Worm (Caenorhabditis elegans): ENCODE data around the gene F28B4.4.

F28B4.4 gene

ce11 chrX:3199249-3199648, 10.2 kb downstream of the F28B4.4 start, which contains the start of gene fax-1:
fax-1 (minus strand) TSS chrX:3199349.
- TF ChIP-seq ref-1 (GFP tag; conservative IDR thresholded peaks at IDR 0.05): no peak
- TF ChIP-seq cog-1 (tag; optimal IDR thresholded peaks at IDR 0.05): no peak
- no peak for TF ChIP-seq klf-2 (GFP tag; conservative IDR thresholded peaks at IDR 0.05)
- TF ChIP-seq T22C8.4 (GFP tag; IDR thresholded peaks at IDR 0.05): no peak
- TF ChIP-seq flt-1 (GFP tag; IDR thresholded peaks at IDR 0.05): no peak
- no peak for TF ChIP-seq ztf-29 (GFP tag; IDR thresholded peaks at IDR 0.05)
- TF ChIP-seq tab-1 (GFP tag; IDR thresholded peaks at IDR 0.05): no peak
- no peak for TF ChIP-seq ztf-23 (GFP tag; IDR thresholded peaks at IDR 0.05)
- TF ChIP-seq med-1 (GFP tag; optimal IDR thresholded peaks at IDR 0.05; ENCODE audit: insufficient read depth): no peak

- TF ChIP-seq ztf-23 (GFP tag; IDR thresholded peaks at IDR 0.05) (no peak), ztf-29 (GFP tag; IDR thresholded peaks at IDR 0.05) (no peak), klf-2 (GFP tag; conservative IDR thresholded peaks at IDR 0.05) (no peak), ref-1 (GFP tag; conservative IDR thresholded peaks at IDR 0.05) (no peak), med-1 (GFP tag; optimal IDR thresholded peaks at IDR 0.05; ENCODE audit: insufficient read depth) (no peak), T22C8.4 (GFP tag; IDR thresholded peaks at IDR 0.05) (no peak), cog-1 (tag; optimal IDR thresholded peaks at IDR 0.05) (no peak), tab-1 (GFP tag; IDR thresholded peaks at IDR 0.05) (no peak), flt-1 (GFP tag; IDR thresholded peaks at IDR 0.05) (no peak)
Measured at ce11 chrX:3197319-3197718, 12.1 kb downstream of the F28B4.4 start.

- no peak for TF ChIP-seq ztf-23 (GFP tag; IDR thresholded peaks at IDR 0.05)
- TF ChIP-seq T22C8.4 (GFP tag; IDR thresholded peaks at IDR 0.05): no peak
- TF ChIP-seq tab-1 (GFP tag; IDR thresholded peaks at IDR 0.05): no peak
Measured at ce11 chrX:3191353-3192065, 17.9 kb downstream of the F28B4.4 start.

DNA sequence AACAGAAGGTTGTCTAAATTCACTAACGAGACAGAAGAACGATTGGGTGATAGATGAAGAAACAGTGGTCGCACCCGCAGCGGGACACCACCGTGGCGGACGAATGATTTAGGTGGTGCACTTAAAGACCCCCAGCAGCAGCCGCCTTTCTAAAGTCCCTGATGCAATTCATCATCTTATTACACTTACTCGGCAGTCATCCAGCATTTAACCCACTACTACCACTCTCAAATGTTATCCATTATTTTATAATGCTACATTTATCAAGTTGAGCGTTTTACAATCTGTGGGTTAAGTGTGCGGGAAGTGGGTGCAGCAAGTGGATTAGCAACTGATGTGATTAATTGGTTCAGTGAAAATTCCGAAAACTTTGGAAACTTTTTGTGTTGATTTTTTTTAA, 19.2 kb downstream of the F28B4.4 start:
- no peak for TF ChIP-seq ref-1 (GFP tag; conservative IDR thresholded peaks at IDR 0.05)
- no peak for TF ChIP-seq ztf-29 (GFP tag; IDR thresholded peaks at IDR 0.05)
- TF ChIP-seq T22C8.4 (GFP tag; IDR thresholded peaks at IDR 0.05): no peak
- no peak for TF ChIP-seq ztf-23 (GFP tag; IDR thresholded peaks at IDR 0.05)
- no peak for TF ChIP-seq med-1 (GFP tag; optimal IDR thresholded peaks at IDR 0.05; ENCODE audit: insufficient read depth)
- TF ChIP-seq cog-1 (tag; optimal IDR thresholded peaks at IDR 0.05): no peak
- no peak for TF ChIP-seq flt-1 (GFP tag; IDR thresholded peaks at IDR 0.05)

DNA sequence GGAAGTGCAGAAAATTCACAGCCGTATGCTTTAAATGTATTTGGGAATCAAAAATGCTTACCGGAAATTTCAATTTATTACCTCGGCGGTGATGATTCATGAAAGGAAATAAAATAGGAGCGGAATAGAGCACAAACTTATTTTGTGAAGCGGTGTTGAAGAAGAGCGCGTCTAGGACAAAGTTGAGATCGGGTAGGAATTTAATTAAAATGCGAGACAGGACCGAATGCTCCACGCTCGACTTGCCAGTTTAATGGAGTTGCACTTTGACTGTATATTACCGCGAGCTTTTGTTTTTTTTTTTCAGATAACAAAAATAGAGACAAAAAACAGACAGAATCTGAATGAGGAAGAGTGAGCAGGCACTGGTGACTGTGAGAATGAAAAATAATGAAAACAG, 24.8 kb downstream of the F28B4.4 start:
- TF ChIP-seq ztf-23 (GFP tag; IDR thresholded peaks at IDR 0.05) (no peak), klf-2 (GFP tag; conservative IDR thresholded peaks at IDR 0.05) (no peak), tab-1 (GFP tag; IDR thresholded peaks at IDR 0.05) (no peak), med-1 (GFP tag; optimal IDR thresholded peaks at IDR 0.05; ENCODE audit: insufficient read depth) (no peak), ztf-29 (GFP tag; IDR thresholded peaks at IDR 0.05) (no peak), flt-1 (GFP tag; IDR thresholded peaks at IDR 0.05) (no peak), ref-1 (GFP tag; conservative IDR thresholded peaks at IDR 0.05) (no peak)

DNA sequence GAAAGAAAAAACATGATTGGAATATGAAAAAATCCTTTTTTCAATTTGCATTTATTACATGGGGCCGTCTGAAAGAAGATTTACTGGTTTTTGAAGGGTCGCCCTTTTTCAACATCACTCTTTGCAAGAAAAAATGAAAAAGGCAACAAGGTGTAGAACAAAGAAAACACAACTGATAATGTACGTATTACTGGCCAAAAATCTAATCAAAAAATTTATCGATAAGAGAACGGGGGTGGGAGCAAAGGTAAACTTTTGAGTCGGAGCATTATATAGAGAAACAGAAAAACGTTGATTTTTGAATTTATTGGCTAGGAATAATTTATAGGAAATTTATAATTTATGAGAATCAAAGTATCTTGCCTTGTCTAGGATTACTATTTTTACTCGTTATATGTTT, 27.6 kb downstream of the F28B4.4 start:
- TF ChIP-seq ref-1 (GFP tag; conservative IDR thresholded peaks at IDR 0.05): no peak
- TF ChIP-seq tab-1 (GFP tag; IDR thresholded peaks at IDR 0.05): no peak
- TF ChIP-seq ztf-29 (GFP tag; IDR thresholded peaks at IDR 0.05): no peak
- no peak for TF ChIP-seq flt-1 (GFP tag; IDR thresholded peaks at IDR 0.05)
- no peak for TF ChIP-seq med-1 (GFP tag; optimal IDR thresholded peaks at IDR 0.05; ENCODE audit: insufficient read depth)
- TF ChIP-seq cog-1 (tag; optimal IDR thresholded peaks at IDR 0.05): no peak
- TF ChIP-seq T22C8.4 (GFP tag; IDR thresholded peaks at IDR 0.05): no peak
- TF ChIP-seq klf-2 (GFP tag; conservative IDR thresholded peaks at IDR 0.05): no peak
- TF ChIP-seq ztf-23 (GFP tag; IDR thresholded peaks at IDR 0.05): no peak

DNA sequence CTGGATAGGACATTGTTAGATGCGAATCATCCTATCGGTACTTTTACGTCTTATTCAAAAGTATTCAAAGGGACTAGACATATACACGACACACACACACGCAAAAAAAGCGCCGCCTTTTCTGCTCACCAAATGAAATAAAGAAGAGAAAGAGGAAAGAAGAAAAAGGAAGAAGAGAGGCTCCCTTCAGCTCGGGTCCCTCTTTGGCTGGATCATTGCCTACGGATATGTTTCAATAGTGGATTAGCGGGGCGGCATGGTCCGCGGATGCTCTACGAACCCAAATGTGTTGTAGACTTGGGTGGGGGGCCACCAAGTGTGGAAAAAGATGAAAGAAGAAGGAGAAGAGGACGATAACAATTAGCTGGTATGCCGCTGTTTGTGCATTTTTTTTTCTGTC, 28.0 kb downstream of the F28B4.4 start:
- TF ChIP-seq ztf-23 (GFP tag; IDR thresholded peaks at IDR 0.05): no peak
- TF ChIP-seq tab-1 (GFP tag; IDR thresholded peaks at IDR 0.05): no peak
- no peak for TF ChIP-seq med-1 (GFP tag; optimal IDR thresholded peaks at IDR 0.05; ENCODE audit: insufficient read depth)
- no peak for TF ChIP-seq flt-1 (GFP tag; IDR thresholded peaks at IDR 0.05)
- TF ChIP-seq ref-1 (GFP tag; conservative IDR thresholded peaks at IDR 0.05): no peak
- no peak for TF ChIP-seq T22C8.4 (GFP tag; IDR thresholded peaks at IDR 0.05)
- no peak for TF ChIP-seq ztf-29 (GFP tag; IDR thresholded peaks at IDR 0.05)

DNA sequence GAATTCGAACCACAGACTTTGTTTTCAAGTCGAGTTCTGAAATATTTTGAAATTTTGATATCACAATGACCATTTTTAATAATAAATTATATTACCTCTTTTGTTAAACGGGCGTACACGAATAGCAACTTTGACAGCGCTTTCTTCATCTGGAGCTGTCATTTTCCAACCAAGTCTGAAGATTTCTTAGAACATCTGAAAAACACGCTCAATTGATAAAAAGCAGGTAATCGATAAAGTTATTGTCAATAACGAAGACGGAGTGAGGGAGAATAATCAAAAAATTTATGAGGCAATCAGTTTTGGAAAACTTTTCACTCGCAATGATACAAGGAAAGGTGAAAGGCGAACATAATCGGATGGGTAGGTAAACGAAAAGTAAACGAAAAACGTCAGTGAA, 30.9 kb downstream of the F28B4.4 start, which contains the start of gene klp-4:
TSS of gene klp-4 (minus strand) at position 201 of the 400 bp plus-strand sequence.
- no peak for TF ChIP-seq ztf-29 (GFP tag; IDR thresholded peaks at IDR 0.05)
- no peak for TF ChIP-seq klf-2 (GFP tag; conservative IDR thresholded peaks at IDR 0.05)
- TF ChIP-seq med-1 (GFP tag; optimal IDR thresholded peaks at IDR 0.05; ENCODE audit: insufficient read depth): no peak
- no peak for TF ChIP-seq flt-1 (GFP tag; IDR thresholded peaks at IDR 0.05)
- TF ChIP-seq T22C8.4 (GFP tag; IDR thresholded peaks at IDR 0.05): no peak
- no peak for TF ChIP-seq ztf-23 (GFP tag; IDR thresholded peaks at IDR 0.05)
- no peak for TF ChIP-seq cog-1 (tag; optimal IDR thresholded peaks at IDR 0.05)
- no peak for TF ChIP-seq ref-1 (GFP tag; conservative IDR thresholded peaks at IDR 0.05)

ce11 chrX:3176728-3177127, 32.7 kb downstream of the F28B4.4 start:
- TF ChIP-seq med-1 (GFP tag; optimal IDR thresholded peaks at IDR 0.05; ENCODE audit: insufficient read depth): no peak
- no peak for TF ChIP-seq T22C8.4 (GFP tag; IDR thresholded peaks at IDR 0.05)
- TF ChIP-seq ztf-23 (GFP tag; IDR thresholded peaks at IDR 0.05): no peak
- no peak for TF ChIP-seq ref-1 (GFP tag; conservative IDR thresholded peaks at IDR 0.05)
- TF ChIP-seq klf-2 (GFP tag; conservative IDR thresholded peaks at IDR 0.05): no peak
- TF ChIP-seq cog-1 (tag; optimal IDR thresholded peaks at IDR 0.05): no peak
- TF ChIP-seq ztf-29 (GFP tag; IDR thresholded peaks at IDR 0.05): no peak
- TF ChIP-seq tab-1 (GFP tag; IDR thresholded peaks at IDR 0.05): no peak
- no peak for TF ChIP-seq flt-1 (GFP tag; IDR thresholded peaks at IDR 0.05)

- TF ChIP-seq klf-2 (GFP tag; conservative IDR thresholded peaks at IDR 0.05): no peak
- TF ChIP-seq cog-1 (tag; optimal IDR thresholded peaks at IDR 0.05): no peak
- no peak for TF ChIP-seq med-1 (GFP tag; optimal IDR thresholded peaks at IDR 0.05; ENCODE audit: insufficient read depth)
- no peak for TF ChIP-seq ztf-23 (GFP tag; IDR thresholded peaks at IDR 0.05)
- no peak for TF ChIP-seq ref-1 (GFP tag; conservative IDR thresholded peaks at IDR 0.05)
Measured at ce11 chrX:3170456-3170855, 39.0 kb downstream of the F28B4.4 start, which contains the start of gene C15C7.6. C15C7.6 (minus strand) TSS chrX:3170556.

All from whole organism, midembryonic.